Worm (Caenorhabditis elegans) whole organism, L3 larva: ENCODE results near the gene C13A2.12.
A peak's percentile ranks its signal among the peaks of the same experiment; 100 is the strongest.

Source experiments
- R02D3.7 ChIP-seq: fragments of 150-350 bp; optimal IDR thresholded peaks from 2 replicates; lab custom pipeline; 2014; ENCODE audit warnings: missing biosample characterization, missing genetic modification characterization
- aly-2 ChIP-seq: fragments of 150-350 bp; optimal IDR thresholded peaks from 2 replicates; lab custom pipeline; 2014; ENCODE audit warnings: missing biosample characterization, missing genetic modification characterization
- ama-1 ChIP-seq: fragments of 150-350 bp; optimal IDR thresholded peaks from 2 replicates; lab custom pipeline; 2018
- ceh-28 ChIP-seq: fragments of 150-350 bp; optimal IDR thresholded peaks from 2 replicates; lab custom pipeline; 2014; ENCODE audit warnings: missing biosample characterization, missing genetic modification reagents, missing genetic modification characterization
- ceh-82 ChIP-seq: fragments of 150-350 bp; optimal IDR thresholded peaks from 2 replicates; lab custom pipeline; 2014; ENCODE audit warnings: missing biosample characterization, missing genetic modification characterization
- ceh-9 ChIP-seq: sonication (generic microtip); optimal IDR thresholded peaks from 2 replicates; lab custom pipeline; 2018; ENCODE audit warnings: missing biosample characterization, missing genetic modification characterization
- egl-27 ChIP-seq: sonication (generic microtip); optimal IDR thresholded peaks from 4 replicates; lab custom pipeline; 2017; ENCODE audit warnings: missing biosample characterization, missing genetic modification reagents, missing genetic modification characterization
- egl-5 ChIP-seq: fragments of 150-350 bp; optimal IDR thresholded peaks from 2 replicates; lab custom pipeline; 2017; ENCODE audit warnings: missing biosample characterization, missing genetic modification reagents, missing genetic modification characterization, inconsistent platforms
- elt-1 ChIP-seq: fragments of 150-350 bp; optimal IDR thresholded peaks from 2 replicates; lab custom pipeline; 2014; ENCODE audit warnings: missing biosample characterization, missing genetic modification characterization
- elt-2 ChIP-seq: sonication (generic microtip); optimal IDR thresholded peaks from 2 replicates; lab custom pipeline; 2016; ENCODE audit warnings: missing genetic modification reagents, mild to moderate bottlenecking, missing genetic modification characterization, missing compliant biosample characterization
- elt-3 ChIP-seq, 3 experiments: fragments of 150-350 bp in 1 of 3; sonication (generic microtip) in 2 of 3; optimal IDR thresholded peaks; 2 replicates in 2 of 3; 4 replicates in 1 of 3; lab custom pipeline; 2014 to 2017; ENCODE audit warnings: missing biosample characterization in 3 of 3, missing genetic modification characterization in 3 of 3
- hmg-11 ChIP-seq: sonication (generic microtip); optimal IDR thresholded peaks from 2 replicates; lab custom pipeline; 2016; ENCODE audit warnings: missing genetic modification characterization, missing compliant biosample characterization
- jun-1 ChIP-seq: fragments of 150-350 bp; optimal IDR thresholded peaks from 2 replicates; lab custom pipeline; 2014; ENCODE audit warnings: missing biosample characterization, missing genetic modification reagents, missing genetic modification characterization
- lin-15B ChIP-seq: fragments of 150-350 bp; optimal IDR thresholded peaks from 2 replicates; lab custom pipeline; 2014; ENCODE audit warnings: missing biosample characterization, missing genetic modification characterization
- lin-39 ChIP-seq: fragments of 150-350 bp; optimal IDR thresholded peaks from 2 replicates; lab custom pipeline; 2018; ENCODE audit warnings: missing biosample characterization, missing genetic modification reagents, missing genetic modification characterization
- lsy-12 ChIP-seq: sonication (generic microtip); optimal IDR thresholded peaks from 2 replicates; lab custom pipeline; 2016; ENCODE audit warnings: mild to moderate bottlenecking, missing genetic modification characterization, missing compliant biosample characterization
- mdl-1 ChIP-seq: fragments of 150-350 bp; optimal IDR thresholded peaks from 2 replicates; lab custom pipeline; 2014; ENCODE audit warnings: missing biosample characterization, missing genetic modification characterization
- nfya-1 ChIP-seq: sonication (generic microtip); optimal IDR thresholded peaks from 2 replicates; lab custom pipeline; 2017; ENCODE audit warnings: missing genetic modification characterization, mild to moderate bottlenecking, missing compliant biosample characterization, antibody characterized with exemption, moderate library complexity; ENCODE audit not compliant: insufficient read depth
- nhr-11 ChIP-seq: fragments of 150-350 bp; optimal IDR thresholded peaks from 2 replicates; lab custom pipeline; 2014; ENCODE audit warnings: missing biosample characterization, missing genetic modification characterization
- nhr-23 ChIP-seq: fragments of 150-350 bp; optimal IDR thresholded peaks from 2 replicates; lab custom pipeline; 2014; ENCODE audit warnings: missing biosample characterization, missing genetic modification reagents, missing genetic modification characterization
- nhr-25 ChIP-seq: sonication (generic microtip); optimal IDR thresholded peaks from 2 replicates; lab custom pipeline; 2017; ENCODE audit warnings: missing biosample characterization, missing genetic modification characterization
- nhr-28 ChIP-seq: fragments of 150-350 bp; optimal IDR thresholded peaks from 2 replicates; lab custom pipeline; 2014; ENCODE audit warnings: missing biosample characterization, missing genetic modification characterization
- nhr-43 ChIP-seq: sonication (generic microtip); optimal IDR thresholded peaks from 2 replicates; lab custom pipeline; 2016; ENCODE audit warnings: mild to moderate bottlenecking, missing genetic modification characterization, missing compliant biosample characterization; ENCODE audit not compliant: poor library complexity, severe bottlenecking
- nhr-76 ChIP-seq: fragments of 150-350 bp; sonication (generic microtip); optimal IDR thresholded peaks from 5 replicates; lab custom pipeline; 2014; ENCODE audit warnings: missing biosample characterization, missing genetic modification characterization
- pha-4 ChIP-seq: fragments of 150-350 bp; optimal IDR thresholded peaks from 2 replicates; lab custom pipeline; 2014; ENCODE audit warnings: missing biosample characterization, missing genetic modification reagents, missing genetic modification characterization
- sea-2 ChIP-seq: fragments of 150-350 bp; sonication (generic microtip); optimal IDR thresholded peaks from 4 replicates; lab custom pipeline; 2014; ENCODE audit warnings: missing biosample characterization, missing genetic modification reagents, missing genetic modification characterization
- tbx-2 ChIP-seq: sonication (generic microtip); optimal IDR thresholded peaks from 2 replicates; lab custom pipeline; 2016; ENCODE audit warnings: mild to moderate bottlenecking, missing genetic modification characterization, missing compliant biosample characterization
- unc-39 ChIP-seq: sonication (generic microtip); optimal IDR thresholded peaks from 4 replicates; lab custom pipeline; 2017; ENCODE audit warnings: missing biosample characterization, missing genetic modification characterization
- unc-62 ChIP-seq: fragments of 150-350 bp; sonication (generic microtip); optimal IDR thresholded peaks from 4 replicates; lab custom pipeline; 2014; ENCODE audit warnings: missing biosample characterization, missing genetic modification reagents, missing genetic modification characterization
- ztf-11 ChIP-seq: fragments of 150-350 bp; optimal IDR thresholded peaks from 2 replicates; lab custom pipeline; 2014; ENCODE audit warnings: missing biosample characterization, missing genetic modification characterization
- ztf-4 ChIP-seq: fragments of 150-350 bp; optimal IDR thresholded peaks from 2 replicates; lab custom pipeline; 2014; ENCODE audit warnings: missing biosample characterization, missing genetic modification characterization

The C13A2.12 gene

ce11 chrV:7223152-7223551 is 35.9 kb upstream of the C13A2.12 start, which contains the start of gene C13F10.7:
C13F10.7 (minus strand) TSS chrV:7223252.
- TF ChIP-seq mdl-1 (tag; lab: Kevin White, UChicago) = no peak
- no peak for TF ChIP-seq ama-1
- TF ChIP-seq nhr-76 (tag; lab: Kevin White, UChicago) = no peak
- no peak for TF ChIP-seq nfya-1 (tag; lab: Kevin White, UChicago)
- TF ChIP-seq unc-39 (tag; lab: Kevin White, UChicago) = no peak
- no peak for TF ChIP-seq egl-5

- TF ChIP-seq egl-5 (peak; percentile 54), lin-15B (tag; lab: Kevin White, UChicago) (no peak), sea-2 (GFP tag; lab: Kevin White, UChicago) (no peak), ceh-82 (no peak), lin-39 (tag; lab: Kevin White, UChicago) (peak; percentile 63), nfya-1 (tag; lab: Kevin White, UChicago) (peak; percentile 29), hmg-11 (tag; lab: Kevin White, UChicago) (peak; percentile 57)
Measured at ce11 chrV:7223941-7224340, 35.1 kb upstream of the C13A2.12 start, which contains the start of gene C13F10.1. C13F10.1 (plus strand) TSS chrV:7224078.

- TF ChIP-seq ztf-4 = no peak
- no peak for TF ChIP-seq nhr-11 (tag; lab: Kevin White, UChicago)
- TF ChIP-seq tbx-2 (tag; lab: Kevin White, UChicago) = no peak
- TF ChIP-seq nhr-43 (tag; lab: Kevin White, UChicago) = no peak
- TF ChIP-seq ceh-82 = no peak
- TF ChIP-seq elt-1 (tag; lab: Kevin White, UChicago) = no peak
- TF ChIP-seq unc-62 (GFP tag; lab: Kevin White, UChicago) = no peak
- no peak for TF ChIP-seq nfya-1 (tag; lab: Kevin White, UChicago)
Measured at ce11 chrV:7224353-7224752, 34.7 kb upstream of the C13A2.12 start.

- TF ChIP-seq ztf-11 (tag; lab: Kevin White, UChicago) (no peak), elt-1 (tag; lab: Kevin White, UChicago) (peak; percentile 30), elt-3 (tag; optimal IDR thresholded peaks at IDR 0.05; lab: Kevin White, UChicago) (peak in 1 of 3 experiments; percentile 18), nhr-25 (peak; percentile 74), ceh-28 (tag; lab: Kevin White, UChicago) (peak; percentile 12), lin-15B (tag; lab: Kevin White, UChicago) (peak; percentile 3), nhr-23 (tag; lab: Kevin White, UChicago) (peak; percentile 65), egl-5 (no peak), unc-62 (GFP tag; lab: Kevin White, UChicago) (no peak)
Measured at ce11 chrV:7224947-7225346, 34.1 kb upstream of the C13A2.12 start, which contains the start of gene fkb-3. fkb-3 (plus strand) TSS chrV:7225223.

ce11 chrV:7225894-7226293 is 33.2 kb upstream of the C13A2.12 start:
- TF ChIP-seq egl-27 (no peak), aly-2 (tag; lab: Kevin White, UChicago) (no peak), ceh-9 (tag; lab: Kevin White, UChicago) (no peak), nfya-1 (tag; lab: Kevin White, UChicago) (no peak), nhr-25 (no peak), nhr-28 (no peak)
- TF ChIP-seq, all 47 proteins: peak for 0

ce11 chrV:7230847-7231246 is 28.2 kb upstream of the C13A2.12 start, which contains the start of the genes gei-6 and krr-1:
gei-6 (minus strand) TSS chrV:7230848.
krr-1 (plus strand) TSS chrV:7231190.
- peak; percentile 14 for TF ChIP-seq elt-2
- no peak for TF ChIP-seq nhr-28
- TF ChIP-seq lin-15B (tag; lab: Kevin White, UChicago) = peak; percentile 78
- TF ChIP-seq nhr-43 (tag; lab: Kevin White, UChicago) = peak; percentile 20
- no peak for TF ChIP-seq jun-1 (tag; lab: Kevin White, UChicago)
- peak; percentile 58 for TF ChIP-seq nfya-1 (tag; lab: Kevin White, UChicago)
- peak; percentile 17 for TF ChIP-seq R02D3.7
- TF ChIP-seq pha-4 = peak; percentile 65
- TF ChIP-seq lsy-12 = no peak
- no peak for TF ChIP-seq sea-2 (GFP tag; lab: Kevin White, UChicago)
- peak; percentile 50 for TF ChIP-seq nhr-23 (tag; lab: Kevin White, UChicago)
- peak; percentile 73 for TF ChIP-seq hmg-11 (tag; lab: Kevin White, UChicago)
- TF ChIP-seq aly-2 (tag; lab: Kevin White, UChicago) = no peak
- TF ChIP-seq lin-39 (tag; lab: Kevin White, UChicago) = peak; percentile 12
- TF ChIP-seq, all 47 proteins: peak for 9
